Worm (Caenorhabditis elegans): ENCODE measurements around the gene C25H3.16.

DNA sequence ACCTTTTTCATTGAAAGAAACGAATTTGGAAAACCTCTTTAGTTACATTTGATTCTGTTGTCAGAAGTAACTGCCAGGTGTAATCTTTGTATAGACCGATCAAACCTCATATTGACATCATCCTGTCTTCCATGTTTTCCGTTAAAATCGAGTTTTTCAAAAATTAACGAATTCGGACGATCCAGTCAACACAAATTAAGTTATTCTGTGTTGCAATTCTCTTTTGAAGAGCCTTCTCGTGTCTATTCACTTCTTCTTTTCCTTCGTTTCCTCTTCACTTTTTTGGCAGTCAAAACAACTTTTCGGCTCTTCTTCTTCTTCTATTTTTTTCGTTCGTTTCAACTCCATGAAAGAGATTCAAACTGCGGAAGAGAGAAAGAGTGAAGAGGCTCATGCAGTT is 42.1 kb downstream of the C25H3.16 start:
- TF ChIP-seq scrt-1 (GFP tag; IDR thresholded peaks at IDR 0.05) (no peak), hmg-4 (GFP tag; optimal IDR thresholded peaks at IDR 0.05) (no peak), B0310.2 (tag; optimal IDR thresholded peaks at IDR 0.05) (no peak), flt-1 (GFP tag; IDR thresholded peaks at IDR 0.05) (no peak), sea-1 (GFP tag; conservative IDR thresholded peaks at IDR 0.05) (no peak), hmbx-1 (tag; optimal IDR thresholded peaks at IDR 0.05) (no peak), ama-1 (optimal IDR thresholded peaks at IDR 0.05) (no peak), tra-4 (tag; optimal IDR thresholded peaks at IDR 0.05) (no peak), tbx-11 (GFP tag; IDR thresholded peaks at IDR 0.05) (no peak), F13C5.2 (tag; optimal IDR thresholded peaks at IDR 0.05) (no peak), tbx-37 (GFP tag; conservative IDR thresholded peaks at IDR 0.05) (no peak), ceh-13 (GFP tag; optimal IDR thresholded peaks at IDR 0.05) (no peak), pes-1 (GFP tag; IDR thresholded peaks at IDR 0.05) (no peak), hnd-1 (tag; optimal IDR thresholded peaks at IDR 0.05) (no peak)
